Worm (Caenorhabditis elegans) whole organism, L4/young adult: Measurements from ENCODE around the gene nas-22.

Source experiments
- W03F9.2 ChIP-seq: fragments of 150-350 bp; optimal IDR thresholded peaks from 2 replicates; lab custom pipeline; 2014; ENCODE audit warnings: missing biosample characterization, missing genetic modification characterization
- him-1 ChIP-seq: sonication (generic microtip); optimal IDR thresholded peaks from 2 replicates; lab custom pipeline; 2016; ENCODE audit warnings: missing genotype, missing genetic modification reagents, missing genetic modification characterization, missing compliant biosample characterization

ce11 chrV:11503081-11503751 lies 28.7 kb downstream of the nas-22 start, which contains the start of gene C55A6.12:
- TF ChIP-seq him-1 (tag; lab: Kevin White, UChicago) (no peak), W03F9.2 (no peak)
